Fruit fly (Drosophila melanogaster) ovary, adult (tissue): ENCODE measurements around the gene CG17633.

ENCODE experiments used
- CG17801 ChIP-seq: fragments of 200-800 bp; optimal IDR thresholded peaks from 2 replicates; lab custom pipeline; 2019; ENCODE audit warnings: missing biosample characterization, mild to moderate bottlenecking, missing genetic modification characterization, moderate library complexity; ENCODE audit not compliant: partially characterized antibody

The CG17633 gene

DNA sequence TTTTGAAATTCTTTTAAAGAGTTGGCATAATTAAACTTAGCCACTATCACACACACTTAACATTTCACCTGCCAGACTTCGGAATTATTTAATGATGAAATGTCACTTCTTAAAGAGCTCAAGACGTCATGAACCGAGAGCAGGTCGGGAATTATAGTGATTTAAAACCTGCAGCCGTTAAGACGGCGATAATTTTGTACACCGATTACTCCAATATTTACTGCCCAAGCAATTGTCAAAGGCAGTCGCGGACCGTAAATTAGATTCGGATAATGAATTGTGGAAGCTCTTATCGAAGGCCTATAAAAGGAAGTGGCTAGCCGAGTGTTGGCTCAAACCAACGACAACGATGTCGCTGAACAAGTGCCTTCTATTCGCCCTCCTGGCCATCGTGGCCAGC is at the start of gene CG17633:
Gene CG17633, plus strand, starts transcription at position 326 of the 400 bp plus-strand sequence.
- no peak for TF ChIP-seq CG17801 (GFP tag; lab: Kevin White, UChicago)

DNA sequence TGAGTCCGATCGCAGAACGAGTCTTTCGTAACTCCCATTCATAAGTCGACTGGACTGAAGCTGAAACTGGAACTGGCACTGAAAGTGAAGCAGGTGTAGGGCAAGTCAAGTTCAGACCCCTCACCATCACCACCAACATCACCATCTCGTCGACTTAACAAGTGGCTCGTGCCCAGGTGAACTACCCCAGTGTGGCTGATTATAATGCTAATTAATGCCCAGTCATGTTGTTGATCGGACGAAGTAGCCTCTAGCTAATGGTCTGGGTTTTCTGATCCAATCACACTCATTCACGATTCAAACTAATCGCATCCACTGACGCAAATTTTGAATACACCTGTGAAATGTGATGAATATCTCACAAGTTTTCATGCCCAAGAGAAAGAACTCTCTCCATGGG is 40.1 kb upstream of the CG17633 start:
- TF ChIP-seq CG17801 (GFP tag; lab: Kevin White, UChicago): no peak

dm6 chr2L:9729618-9730284 is 39.1 kb upstream of the CG17633 start, which contains the start of gene CG13116:
Gene CG13116 (plus strand): TSS chr2L:9729940.
- TF ChIP-seq CG17801 (GFP tag; lab: Kevin White, UChicago): no peak

DNA sequence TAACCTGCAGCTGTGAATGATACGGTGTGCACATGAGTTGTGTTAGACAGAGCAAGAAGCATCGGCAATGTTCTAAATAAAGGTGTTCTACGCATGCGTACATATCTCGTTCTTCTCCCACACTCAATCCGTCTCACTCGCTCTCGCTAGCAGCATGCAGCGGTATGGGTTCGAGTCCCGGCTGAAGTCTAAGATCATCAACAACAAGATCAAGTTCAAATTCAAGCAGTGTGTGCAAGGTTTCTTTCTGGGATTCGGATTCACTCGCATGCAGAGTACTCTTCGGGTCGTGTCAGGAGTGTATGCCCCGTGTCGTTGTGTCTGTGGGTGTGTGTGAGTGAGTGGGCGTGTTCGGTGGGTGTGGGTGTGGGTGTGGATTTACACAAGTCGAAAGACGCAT is 37.6 kb upstream of the CG17633 start:
- no peak for TF ChIP-seq CG17801 (GFP tag; lab: Kevin White, UChicago)

dm6 chr2L:9734134-9734533 is 34.7 kb upstream of the CG17633 start:
- TF ChIP-seq CG17801 (GFP tag; lab: Kevin White, UChicago): no peak

DNA sequence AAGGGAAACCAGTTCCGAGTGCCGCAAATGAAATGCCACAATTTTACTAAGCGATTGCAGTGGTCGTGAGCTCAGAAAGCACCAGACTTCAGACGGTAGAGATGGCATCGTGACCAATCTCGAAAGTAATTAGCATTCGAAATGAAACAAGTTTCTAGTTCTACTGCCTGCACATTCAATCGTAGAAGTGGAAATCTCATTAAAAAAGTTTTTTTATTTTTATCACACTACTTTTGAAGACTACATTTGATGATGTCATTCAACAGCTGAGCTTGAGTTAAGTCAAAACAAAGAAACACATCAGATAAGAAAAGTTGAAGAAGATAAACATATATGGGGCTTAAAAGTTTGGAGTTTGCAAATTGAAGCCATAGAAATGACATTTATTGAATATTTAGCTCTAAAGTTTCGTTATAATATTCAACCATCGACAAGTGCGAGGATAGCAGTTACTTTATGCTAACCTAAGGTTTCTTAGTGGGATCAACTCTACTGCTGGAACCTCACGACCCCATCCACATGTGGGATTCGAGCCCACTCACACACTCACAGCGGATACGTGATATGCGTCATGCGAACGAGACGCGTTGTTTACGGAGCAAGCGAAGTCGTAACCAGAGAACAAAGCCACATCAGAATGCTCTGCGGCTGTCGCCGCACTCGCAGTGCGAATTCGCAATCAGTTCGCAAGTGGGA is 32.7 kb upstream of the CG17633 start, which contains the start of gene CG13117:
Gene CG13117, plus strand, starts transcription at position 646 of the 696 bp plus-strand sequence.
- TF ChIP-seq CG17801 (GFP tag; lab: Kevin White, UChicago): no peak

DNA sequence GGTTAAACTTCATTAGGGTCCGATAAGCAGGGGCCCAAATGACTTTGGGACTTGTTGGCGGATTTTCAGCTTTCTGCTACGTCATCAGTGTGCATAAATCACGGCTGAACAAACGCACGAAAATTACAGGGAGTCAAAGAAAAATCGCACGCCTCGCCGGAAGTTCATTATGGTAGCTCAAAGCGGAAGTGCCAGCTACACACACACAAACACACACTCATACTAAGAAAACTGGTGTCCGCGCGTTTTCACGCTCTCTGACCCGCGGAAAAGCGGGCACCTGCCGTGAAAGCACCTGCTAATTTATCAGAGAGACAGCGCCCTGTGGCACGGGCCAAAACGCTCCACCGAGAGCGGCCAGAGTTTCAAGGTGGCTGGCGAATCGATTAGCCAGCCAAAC is 31.5 kb upstream of the CG17633 start:
- TF ChIP-seq CG17801 (GFP tag; lab: Kevin White, UChicago): no peak

DNA sequence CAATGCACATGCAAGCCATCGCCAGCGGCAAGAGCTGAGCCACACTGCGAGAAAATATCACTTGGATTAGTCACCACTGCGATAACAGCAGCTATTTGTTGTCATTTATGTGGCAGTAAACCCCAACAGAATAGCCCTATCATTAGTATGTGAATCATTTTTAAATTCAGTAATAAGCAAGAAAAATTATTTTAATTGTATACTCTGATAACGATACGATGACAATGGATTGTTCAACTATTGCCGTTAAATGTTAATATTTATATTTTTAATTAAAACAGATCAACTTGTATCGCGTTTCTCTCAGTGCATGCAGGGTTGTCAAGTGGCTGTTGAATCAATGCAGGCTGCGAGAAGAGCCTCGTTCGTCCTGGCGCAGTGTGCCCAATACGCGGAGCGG is 31.1 kb upstream of the CG17633 start:
- no peak for TF ChIP-seq CG17801 (GFP tag; lab: Kevin White, UChicago)

- TF ChIP-seq CG17801 (GFP tag; lab: Kevin White, UChicago): no peak
Observed at dm6 chr2L:9739685-9740084, 29.2 kb upstream of the CG17633 start.

DNA sequence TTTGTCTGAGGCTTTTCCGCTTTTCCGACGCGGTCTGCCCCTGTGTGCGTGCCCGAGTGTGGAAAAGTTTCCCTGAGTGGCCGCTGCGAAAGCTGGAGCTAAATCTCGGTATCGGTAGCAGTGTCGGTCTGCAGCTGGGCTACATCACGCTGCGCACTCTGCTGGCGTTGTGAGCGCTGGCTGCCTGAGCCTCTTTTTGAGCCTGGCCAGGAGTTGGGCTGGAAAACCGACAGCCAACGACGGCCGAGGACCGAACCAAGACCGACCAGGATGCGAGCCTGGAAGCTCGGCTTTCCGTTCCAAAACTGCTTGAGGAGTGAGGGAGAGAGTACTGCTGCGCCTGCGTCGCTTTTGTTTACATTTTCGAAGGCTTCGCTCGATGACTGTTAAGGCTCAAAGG is 25.0 kb upstream of the CG17633 start:
- TF ChIP-seq CG17801 (GFP tag; lab: Kevin White, UChicago): no peak

DNA sequence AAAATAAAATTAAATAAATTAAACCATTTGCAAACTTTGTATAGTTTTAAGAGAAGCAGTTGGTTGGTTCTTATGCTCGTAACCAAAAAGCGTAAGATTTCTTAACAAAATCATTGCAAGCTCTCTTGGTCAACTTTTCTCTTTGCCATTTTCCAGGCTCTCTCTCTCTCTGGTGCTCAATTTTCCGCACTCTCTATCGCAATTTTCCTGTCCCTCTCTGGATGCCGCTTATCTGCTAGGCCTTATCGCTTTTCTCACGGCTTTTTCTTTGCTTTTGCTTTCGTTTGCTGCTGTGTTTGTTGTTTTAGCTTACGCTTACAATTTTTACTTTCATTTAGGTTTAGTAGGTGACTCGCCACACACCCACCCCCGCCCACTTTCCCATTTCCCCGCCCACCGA is 24.2 kb upstream of the CG17633 start:
- TF ChIP-seq CG17801 (GFP tag; lab: Kevin White, UChicago): no peak

DNA sequence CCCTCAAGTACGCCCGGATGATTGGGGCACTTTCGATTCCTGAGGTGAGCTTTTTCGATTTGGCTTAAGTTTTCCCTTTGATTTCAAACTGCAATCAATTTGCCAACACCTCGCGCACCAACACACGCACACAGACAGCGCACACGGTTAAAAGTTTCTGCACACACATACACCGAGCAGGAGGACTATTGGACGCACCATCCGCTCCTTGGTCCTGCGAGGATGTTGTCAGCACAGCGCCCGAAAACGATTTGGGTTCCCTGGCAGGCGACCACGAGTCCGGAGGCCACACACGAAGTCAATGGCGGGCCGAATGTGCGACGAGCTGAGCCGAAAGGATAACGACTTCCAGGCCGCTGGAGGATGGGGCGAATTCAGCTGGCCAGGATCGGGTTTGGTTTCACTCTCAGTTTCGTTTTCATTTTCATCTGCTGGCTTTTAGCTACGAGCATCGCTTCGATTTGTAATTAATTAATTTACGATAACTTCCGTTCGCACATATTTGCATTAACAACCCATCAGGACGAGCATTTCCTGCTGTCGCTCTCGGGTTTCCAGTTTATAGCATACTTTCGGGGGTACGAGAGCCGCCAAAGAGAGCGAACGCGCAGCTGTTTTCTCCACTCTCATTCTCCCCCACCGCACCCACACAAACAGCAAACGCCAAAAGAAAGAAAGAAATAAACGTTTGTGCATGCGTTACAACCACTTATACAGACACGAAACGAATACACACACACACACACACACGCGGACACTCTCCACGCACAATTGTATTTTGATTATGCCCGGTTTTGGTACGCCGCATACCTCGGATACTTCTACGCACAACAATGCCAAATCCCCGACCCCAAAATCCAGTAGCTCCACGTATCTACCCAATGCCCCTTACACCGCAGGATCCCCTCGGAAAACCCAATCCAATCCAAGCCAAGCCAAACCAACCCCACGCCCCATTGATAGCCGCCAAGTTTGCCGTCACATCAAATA is 22.3 kb upstream of the CG17633 start, which contains the start of gene Nckx30C:
Gene Nckx30C, minus strand, starts transcription at position 260 of the 990 bp plus-strand sequence.
- TF ChIP-seq CG17801 (GFP tag; lab: Kevin White, UChicago): no peak

- TF ChIP-seq CG17801 (GFP tag; lab: Kevin White, UChicago): no peak
Observed at dm6 chr2L:9749745-9750144, 19.1 kb upstream of the CG17633 start, which contains the start of gene Cyp4e3. Gene Cyp4e3 (minus strand): TSS chr2L:9750071.

DNA sequence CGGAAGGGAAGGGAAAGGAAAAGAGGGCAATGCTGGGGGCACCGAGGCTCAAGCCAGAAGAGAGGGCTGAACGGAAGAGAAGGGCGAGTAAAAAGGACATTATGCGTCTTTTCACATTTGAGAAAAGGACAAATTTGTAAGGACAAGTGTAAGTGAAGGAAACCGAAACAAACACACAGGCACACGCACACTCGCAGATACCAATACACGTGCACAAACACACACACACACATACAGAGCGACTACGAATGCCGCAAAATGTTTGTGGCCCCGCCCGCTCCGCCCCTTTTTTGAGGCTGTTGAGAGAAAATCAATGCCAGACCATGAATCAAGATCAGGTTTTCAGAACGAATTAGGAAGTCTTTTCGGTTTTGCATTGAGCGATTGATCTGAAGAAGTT is 15.5 kb upstream of the CG17633 start:
- no peak for TF ChIP-seq CG17801 (GFP tag; lab: Kevin White, UChicago)

dm6 chr2L:9754817-9755216 is 14.0 kb upstream of the CG17633 start:
- no peak for TF ChIP-seq CG17801 (GFP tag; lab: Kevin White, UChicago)
